Worm (Caenorhabditis elegans): ENCODE data around the gene F55G11.4.

ce11 chrIV:12971994-12972520, 1.4 kb upstream of the F55G11.4 start:
- TF ChIP-seq dao-5 (tag; optimal IDR thresholded peaks at IDR 0.05), result no peak
- no peak for TF ChIP-seq him-1 (tag; optimal IDR thresholded peaks at IDR 0.05)
- no peak for TF ChIP-seq W03F9.2 (tag; optimal IDR thresholded peaks at IDR 0.05)

Data from whole organism, L4/young adult.